Fruit fly (Drosophila melanogaster): ENCODE results near the gene Cpsf5.
A peak's percentile ranks its signal among the peaks of the same experiment; 100 is the strongest.

Cpsf5 gene

DNA sequence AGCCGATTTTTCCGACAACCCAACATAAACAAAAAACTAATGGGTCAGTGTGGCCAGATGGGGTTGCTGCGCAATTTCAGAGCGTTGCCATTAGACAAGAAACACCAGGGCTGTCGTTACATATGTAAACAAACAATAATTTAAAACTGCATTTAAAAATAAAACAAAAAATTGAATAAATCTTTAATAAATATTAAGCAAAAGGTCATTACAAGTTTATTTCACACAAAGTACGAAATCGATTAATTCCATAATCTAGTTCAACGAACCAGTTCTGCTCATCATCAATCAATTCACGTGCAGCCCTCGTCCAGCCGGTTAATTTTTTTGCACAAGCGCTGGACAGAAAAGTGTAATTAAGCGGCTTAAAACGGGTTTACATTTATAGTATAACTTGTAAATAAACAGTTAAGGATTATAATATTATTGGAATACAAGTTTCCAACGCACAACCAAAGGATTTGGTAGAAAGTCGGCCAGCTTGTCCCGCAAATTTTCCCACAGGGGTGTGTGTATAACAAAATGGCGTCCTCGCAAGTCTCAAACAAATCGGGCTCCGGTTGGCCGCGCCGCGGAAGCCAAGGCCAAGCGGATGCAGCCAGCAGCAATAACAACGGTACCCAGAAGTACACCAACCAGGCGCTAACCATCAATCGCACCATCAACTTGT is at the start of gene Cpsf5, which contains the start of gene CG4022:
Gene Cpsf5, plus strand, starts transcription at position 285 of the 670 bp plus-strand sequence.
Gene CG4022, minus strand, starts transcription at position 79 of the 670 bp plus-strand sequence.
- peak; percentile 87 for TF ChIP-seq kay (GFP tag; ENCODE audit: borderline replicate concordance)
- TF ChIP-seq CG7101 (tag; optimal IDR thresholded peaks at IDR 0.05), result peak; percentile 88
- peak; percentile 83 for TF ChIP-seq CG7045 (GFP tag; optimal IDR thresholded peaks at IDR 0.05)
- peak; percentile 85 for TF ChIP-seq CG14711 (tag; optimal IDR thresholded peaks at IDR 0.05)
- TF ChIP-seq tj (GFP tag; optimal IDR thresholded peaks at IDR 0.05), result peak; percentile 72
- TF ChIP-seq Crg-1 (GFP tag; optimal IDR thresholded peaks at IDR 0.05), result peak; percentile 77
- TF ChIP-seq CG12768 (GFP tag; optimal IDR thresholded peaks at IDR 0.05), result peak; percentile 78
- TF ChIP-seq pad (GFP tag; optimal IDR thresholded peaks at IDR 0.05), result peak; percentile 61
- TF ChIP-seq Mnt (GFP tag; optimal IDR thresholded peaks at IDR 0.05), result peak; percentile 89
- no peak for TF ChIP-seq cnc (optimal IDR thresholded peaks at IDR 0.05)
- TF ChIP-seq toe (GFP tag; optimal IDR thresholded peaks at IDR 0.05), result peak; percentile 91
- TF ChIP-seq CG33017 (tag; optimal IDR thresholded peaks at IDR 0.05), result peak; percentile 84
- no peak for TF ChIP-seq CG5204 (GFP tag; optimal IDR thresholded peaks at IDR 0.05)
- TF ChIP-seq bab1 (GFP tag; optimal IDR thresholded peaks at IDR 0.05), result peak; percentile 80
- TF ChIP-seq Hr96 (GFP tag; optimal IDR thresholded peaks at IDR 0.05), result no peak
- TF ChIP-seq cic (GFP tag; optimal IDR thresholded peaks at IDR 0.05), result peak; percentile 66
- TF ChIP-seq Clk (GFP tag; optimal IDR thresholded peaks at IDR 0.05), result peak; percentile 62
- peak; percentile 84 for TF ChIP-seq CG1620 (GFP tag; optimal IDR thresholded peaks at IDR 0.05)
- TF ChIP-seq CG11617 (GFP tag; optimal IDR thresholded peaks at IDR 0.05), result peak; percentile 90
- TF ChIP-seq ovo (GFP tag; optimal IDR thresholded peaks at IDR 0.05), result peak; percentile 74

DNA sequence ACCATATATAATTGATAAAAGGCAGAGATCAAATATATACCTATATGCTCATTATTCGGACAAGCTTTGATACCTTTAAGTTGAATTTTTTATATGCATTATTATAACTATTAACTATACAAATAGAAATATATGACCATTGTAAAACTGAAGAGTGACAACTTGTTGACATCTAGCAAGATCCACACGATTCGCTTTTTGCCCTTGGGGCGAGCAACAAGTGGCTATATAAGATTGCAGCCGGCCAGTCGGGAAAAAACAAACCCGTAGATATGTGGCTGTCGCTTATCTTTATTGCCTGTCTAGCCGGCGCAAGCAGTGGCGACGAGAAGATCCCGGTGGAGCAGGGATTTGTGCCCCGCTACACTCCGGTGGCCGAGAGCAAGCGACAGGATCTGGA is 48.9 kb upstream of the Cpsf5 start, which contains the start of gene CG34456:
Gene CG34456, plus strand, starts transcription at position 215 of the 400 bp plus-strand sequence.
- TF ChIP-seq cic (GFP tag; optimal IDR thresholded peaks at IDR 0.05) (peak; percentile 88), CG11617 (GFP tag; optimal IDR thresholded peaks at IDR 0.05) (peak; percentile 30), kay (GFP tag; ENCODE audit: borderline replicate concordance) (peak; percentile 94), CG7045 (GFP tag; optimal IDR thresholded peaks at IDR 0.05) (peak; percentile 55), cnc (optimal IDR thresholded peaks at IDR 0.05) (no peak), CG1620 (GFP tag; optimal IDR thresholded peaks at IDR 0.05) (no peak), CG7101 (tag; optimal IDR thresholded peaks at IDR 0.05) (peak; percentile 42), CG12768 (GFP tag; optimal IDR thresholded peaks at IDR 0.05) (peak; percentile 60), CG33017 (tag; optimal IDR thresholded peaks at IDR 0.05) (peak; percentile 79)

DNA sequence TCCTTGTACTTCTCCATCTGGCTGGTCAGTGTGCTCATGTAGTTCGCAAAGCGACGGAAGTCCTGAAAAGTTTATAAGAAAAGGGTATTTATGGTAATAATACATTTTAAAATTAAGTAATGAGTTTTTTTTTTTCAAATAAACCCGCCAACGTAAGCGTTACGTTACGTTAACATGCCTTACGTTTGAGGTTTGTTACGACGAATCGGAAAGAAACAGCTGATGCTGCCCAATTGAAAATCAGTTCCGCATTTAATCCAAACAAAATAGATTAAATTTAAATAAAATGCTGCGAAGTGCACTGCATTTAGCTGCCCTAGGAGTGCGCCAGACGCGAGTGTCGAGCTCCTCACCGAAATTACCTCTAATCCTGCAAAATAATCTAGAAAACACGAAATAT is 46.7 kb upstream of the Cpsf5 start, which contains the start of gene mRRF1:
Gene mRRF1, plus strand, starts transcription at position 220 of the 400 bp plus-strand sequence.
- TF ChIP-seq tj (GFP tag; optimal IDR thresholded peaks at IDR 0.05) (peak; percentile 38), kay (GFP tag; ENCODE audit: borderline replicate concordance) (peak; percentile 27), pad (GFP tag; optimal IDR thresholded peaks at IDR 0.05) (no peak), CG7101 (tag; optimal IDR thresholded peaks at IDR 0.05) (no peak), CG14711 (tag; optimal IDR thresholded peaks at IDR 0.05) (no peak), Crg-1 (GFP tag; optimal IDR thresholded peaks at IDR 0.05) (no peak), bab1 (GFP tag; optimal IDR thresholded peaks at IDR 0.05) (peak; percentile 7)

DNA sequence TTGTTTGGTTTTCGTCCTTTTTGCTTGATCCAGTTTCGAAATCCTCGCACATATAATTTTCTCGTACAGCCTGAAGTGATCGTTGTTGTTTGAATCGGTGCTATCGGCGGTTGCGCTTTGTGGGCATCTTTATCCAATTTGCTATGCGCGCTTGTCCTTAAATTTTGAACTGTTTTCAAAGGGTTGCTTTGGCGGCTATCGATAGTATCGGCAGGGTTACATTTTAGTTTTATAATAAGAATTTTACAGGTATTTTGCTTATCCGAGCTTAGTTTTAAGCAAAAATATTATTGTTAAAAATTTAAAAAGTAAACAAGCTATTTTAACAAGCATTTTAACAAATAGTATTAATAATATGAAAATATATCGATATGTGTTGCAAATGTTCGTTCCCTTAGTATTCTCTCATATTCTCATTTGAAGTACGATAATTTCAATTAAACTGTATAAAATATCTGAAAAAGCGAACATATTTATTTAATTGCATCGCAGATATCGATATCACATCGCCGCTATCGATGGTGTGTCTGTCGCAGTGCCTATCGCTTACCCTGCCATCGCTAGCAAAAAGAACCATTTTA is 43.9 kb upstream of the Cpsf5 start, which contains the start of the genes Klp67A and CG4452:
Gene Klp67A, minus strand, starts transcription at position 197 of the 581 bp plus-strand sequence.
Gene CG4452, plus strand, starts transcription at position 528 of the 581 bp plus-strand sequence.
- TF ChIP-seq pad (GFP tag; optimal IDR thresholded peaks at IDR 0.05), result peak; percentile 30
- peak; percentile 36 for TF ChIP-seq Mnt (GFP tag; optimal IDR thresholded peaks at IDR 0.05)
- TF ChIP-seq kay (GFP tag; ENCODE audit: borderline replicate concordance), result peak; percentile 17
- TF ChIP-seq Crg-1 (GFP tag; optimal IDR thresholded peaks at IDR 0.05), result no peak
- TF ChIP-seq cic (GFP tag; optimal IDR thresholded peaks at IDR 0.05), result no peak
- no peak for TF ChIP-seq toe (GFP tag; optimal IDR thresholded peaks at IDR 0.05)
- peak; percentile 39 for TF ChIP-seq ovo (GFP tag; optimal IDR thresholded peaks at IDR 0.05)
- no peak for TF ChIP-seq tj (GFP tag; optimal IDR thresholded peaks at IDR 0.05)
- no peak for TF ChIP-seq CG5204 (GFP tag; optimal IDR thresholded peaks at IDR 0.05)
- peak; percentile 76 for TF ChIP-seq CG14711 (tag; optimal IDR thresholded peaks at IDR 0.05)
- TF ChIP-seq CG7101 (tag; optimal IDR thresholded peaks at IDR 0.05), result peak; percentile 13
- no peak for TF ChIP-seq Clk (GFP tag; optimal IDR thresholded peaks at IDR 0.05)
- TF ChIP-seq bab1 (GFP tag; optimal IDR thresholded peaks at IDR 0.05), result no peak
- no peak for TF ChIP-seq Hr96 (GFP tag; optimal IDR thresholded peaks at IDR 0.05)
- peak; percentile 27 for TF ChIP-seq CG12768 (GFP tag; optimal IDR thresholded peaks at IDR 0.05)
- TF ChIP-seq CG33017 (tag; optimal IDR thresholded peaks at IDR 0.05), result peak; percentile 13
- peak; percentile 56 for TF ChIP-seq CG1620 (GFP tag; optimal IDR thresholded peaks at IDR 0.05)
- no peak for TF ChIP-seq cnc (optimal IDR thresholded peaks at IDR 0.05)
- peak; percentile 64 for TF ChIP-seq CG11617 (GFP tag; optimal IDR thresholded peaks at IDR 0.05)
- TF ChIP-seq CG7045 (GFP tag; optimal IDR thresholded peaks at IDR 0.05), result no peak

DNA sequence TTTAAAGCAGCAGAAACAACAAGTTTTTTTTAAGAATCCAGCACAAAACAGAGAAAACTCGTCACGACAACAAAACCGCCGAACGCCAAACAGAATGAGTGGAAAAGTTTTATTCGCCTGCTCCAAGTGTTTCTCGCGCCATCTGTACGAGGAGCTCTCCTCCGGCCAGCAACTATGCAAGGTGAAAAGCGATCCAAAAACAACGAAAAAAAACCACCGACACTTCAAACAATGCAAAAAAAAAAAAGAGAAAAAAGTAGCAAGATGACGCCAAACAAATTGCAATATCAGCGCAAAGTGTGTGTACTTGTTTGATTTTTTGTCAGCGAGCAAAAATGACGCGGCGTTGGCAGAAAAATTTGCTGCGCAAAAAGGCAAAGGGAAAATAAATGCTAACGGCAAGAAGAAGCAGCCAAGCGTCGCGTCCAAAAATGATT is 43.4 kb upstream of the Cpsf5 start:
- TF ChIP-seq CG33017 (tag; optimal IDR thresholded peaks at IDR 0.05) (no peak), bab1 (GFP tag; optimal IDR thresholded peaks at IDR 0.05) (peak; percentile 13), CG14711 (tag; optimal IDR thresholded peaks at IDR 0.05) (no peak), cnc (optimal IDR thresholded peaks at IDR 0.05) (no peak), Mnt (GFP tag; optimal IDR thresholded peaks at IDR 0.05) (no peak), kay (GFP tag; ENCODE audit: borderline replicate concordance) (peak; percentile 85), tj (GFP tag; optimal IDR thresholded peaks at IDR 0.05) (peak; percentile 100), CG11617 (GFP tag; optimal IDR thresholded peaks at IDR 0.05) (peak; percentile 60), cic (GFP tag; optimal IDR thresholded peaks at IDR 0.05) (peak; percentile 67), Clk (GFP tag; optimal IDR thresholded peaks at IDR 0.05) (no peak), Crg-1 (GFP tag; optimal IDR thresholded peaks at IDR 0.05) (no peak), CG7101 (tag; optimal IDR thresholded peaks at IDR 0.05) (no peak), ovo (GFP tag; optimal IDR thresholded peaks at IDR 0.05) (no peak), CG1620 (GFP tag; optimal IDR thresholded peaks at IDR 0.05) (no peak), CG12768 (GFP tag; optimal IDR thresholded peaks at IDR 0.05) (peak; percentile 16), CG7045 (GFP tag; optimal IDR thresholded peaks at IDR 0.05) (no peak)

Measured in whole organism, adult.